Worm (Caenorhabditis elegans) whole organism, mixed stage, embryonic: ENCODE results near the gene pkn-1.

Experiments
- M03D4.4 ChIP-seq: sonication (generic microtip); optimal IDR thresholded peaks from 2 replicates; lab custom pipeline; 2017; ENCODE audit warnings: mild to moderate bottlenecking, missing genetic modification characterization, missing compliant biosample characterization
- bed-3 ChIP-seq: fragments of 200-800 bp; sonication (Bioruptor generic); optimal IDR thresholded peaks from 3 replicates; lab custom pipeline; 2018; ENCODE audit warnings: mild to moderate bottlenecking, missing genetic modification characterization, moderate library complexity, missing compliant biosample characterization
- blmp-1 ChIP-seq: fragments of 150-350 bp; optimal IDR thresholded peaks from 2 replicates; lab custom pipeline; 2014; ENCODE audit warnings: missing biosample characterization, missing genetic modification characterization
- ceh-43 ChIP-seq: fragments of 200-800 bp; sonication (Bioruptor generic); optimal IDR thresholded peaks from 2 replicates; lab custom pipeline; 2018; ENCODE audit warnings: mild to moderate bottlenecking, missing genetic modification characterization, moderate library complexity, missing compliant biosample characterization
- ceh-83 ChIP-seq: fragments of 200-800 bp; sonication (Bioruptor generic); optimal IDR thresholded peaks from 2 replicates; lab custom pipeline; 2018; ENCODE audit warnings: mild to moderate bottlenecking, missing genetic modification characterization, missing compliant biosample characterization
- ces-1 ChIP-seq: fragments of 150-350 bp; optimal IDR thresholded peaks from 2 replicates; lab custom pipeline; 2014; ENCODE audit warnings: missing biosample characterization, missing genetic modification reagents, missing genetic modification characterization
- cnd-1 ChIP-seq: fragments of 200-800 bp; sonication (Bioruptor generic); optimal IDR thresholded peaks from 2 replicates; lab custom pipeline; 2018; ENCODE audit warnings: mild to moderate bottlenecking, missing genetic modification characterization, missing compliant biosample characterization
- drap-1 ChIP-seq: fragments of 200-800 bp; sonication (Bioruptor generic); optimal IDR thresholded peaks from 3 replicates; lab custom pipeline; 2018; ENCODE audit warnings: mild to moderate bottlenecking, missing genetic modification characterization, missing compliant biosample characterization
- elt-1 ChIP-seq: sonication (generic microtip); optimal IDR thresholded peaks from 2 replicates; lab custom pipeline; 2017; ENCODE audit warnings: missing genetic modification characterization, mild to moderate bottlenecking, missing compliant biosample characterization, antibody characterized with exemption, moderate library complexity, borderline replicate concordance; ENCODE audit not compliant: insufficient read depth
- flh-1 ChIP-seq: fragments of 200-800 bp; sonication (Bioruptor generic); optimal IDR thresholded peaks from 2 replicates; lab custom pipeline; 2018; ENCODE audit warnings: mild to moderate bottlenecking, missing genetic modification characterization, moderate library complexity, missing compliant biosample characterization
- ham-2 ChIP-seq: fragments of 200-800 bp; sonication (Bioruptor generic); optimal IDR thresholded peaks from 2 replicates; lab custom pipeline; 2018; ENCODE audit warnings: mild to moderate bottlenecking, missing genetic modification characterization, missing compliant biosample characterization
- hlh-1 ChIP-seq: fragments of 150-350 bp; optimal IDR thresholded peaks from 2 replicates; lab custom pipeline; 2014; ENCODE audit warnings: missing biosample characterization, missing genetic modification reagents, missing genetic modification characterization
- lin-13 ChIP-seq: fragments of 150-350 bp; optimal IDR thresholded peaks from 2 replicates; lab custom pipeline; 2014; ENCODE audit warnings: missing biosample characterization, missing genetic modification characterization
- lin-32 ChIP-seq: fragments of 200-800 bp; sonication (Bioruptor generic); optimal IDR thresholded peaks from 2 replicates; lab custom pipeline; 2018; ENCODE audit warnings: mild to moderate bottlenecking, missing genetic modification characterization, missing compliant biosample characterization
- mab-5 ChIP-seq: fragments of 150-350 bp; optimal IDR thresholded peaks from 2 replicates; lab custom pipeline; 2014; ENCODE audit warnings: missing biosample characterization, missing genetic modification characterization
- mep-1 ChIP-seq: fragments of 150-350 bp; optimal IDR thresholded peaks from 2 replicates; lab custom pipeline; 2017; ENCODE audit warnings: missing biosample characterization, missing genetic modification reagents, missing genetic modification characterization, inconsistent platforms
- mls-2 ChIP-seq: sonication (generic microtip); optimal IDR thresholded peaks from 2 replicates; lab custom pipeline; 2016; ENCODE audit warnings: mild to moderate bottlenecking, missing genetic modification characterization, moderate library complexity, missing compliant biosample characterization
- nhr-12 ChIP-seq: fragments of 150-350 bp; optimal IDR thresholded peaks from 2 replicates; lab custom pipeline; 2014; ENCODE audit warnings: missing biosample characterization, missing genetic modification characterization
- nhr-2 ChIP-seq: fragments of 150-350 bp; optimal IDR thresholded peaks from 2 replicates; lab custom pipeline; 2014; ENCODE audit warnings: missing biosample characterization, missing genetic modification characterization
- nhr-237 ChIP-seq: fragments of 150-350 bp; optimal IDR thresholded peaks from 2 replicates; lab custom pipeline; 2014; ENCODE audit warnings: missing biosample characterization, missing genetic modification characterization
- nhr-28 ChIP-seq: fragments of 150-350 bp; optimal IDR thresholded peaks from 2 replicates; lab custom pipeline; 2014; ENCODE audit warnings: missing biosample characterization, missing genetic modification characterization
- nhr-76 ChIP-seq: sonication (generic microtip); optimal IDR thresholded peaks from 2 replicates; lab custom pipeline; 2017; ENCODE audit warnings: missing biosample characterization, missing genetic modification characterization
- pha-4 ChIP-seq: fragments of 150-350 bp; optimal IDR thresholded peaks from 2 replicates; lab custom pipeline; 2018; ENCODE audit warnings: missing biosample characterization, missing genetic modification reagents, missing genetic modification characterization
- sem-2 ChIP-seq: fragments of 200-800 bp; sonication (Bioruptor generic); optimal IDR thresholded peaks from 2 replicates; lab custom pipeline; 2018; ENCODE audit warnings: mild to moderate bottlenecking, missing genetic modification characterization, missing compliant biosample characterization
- snpc-4 ChIP-seq: fragments of 150-350 bp; optimal IDR thresholded peaks from 2 replicates; lab custom pipeline; 2014; ENCODE audit warnings: missing biosample characterization, missing genetic modification characterization
- sptf-1 ChIP-seq: sonication (generic microtip); optimal IDR thresholded peaks from 2 replicates; lab custom pipeline; 2017; ENCODE audit warnings: mild to moderate bottlenecking, missing genetic modification characterization, moderate library complexity, missing compliant biosample characterization
- tbx-8 ChIP-seq: fragments of 200-800 bp; sonication (Bioruptor generic); optimal IDR thresholded peaks from 2 replicates; lab custom pipeline; 2018; ENCODE audit warnings: mild to moderate bottlenecking, missing genetic modification characterization, moderate library complexity, missing compliant biosample characterization
- zip-8 ChIP-seq: fragments of 150-350 bp; optimal IDR thresholded peaks from 2 replicates; lab custom pipeline; 2014; ENCODE audit warnings: missing biosample characterization, missing genetic modification characterization
- ztf-11 ChIP-seq: fragments of 150-350 bp; optimal IDR thresholded peaks from 2 replicates; lab custom pipeline; 2014; ENCODE audit warnings: missing biosample characterization, missing genetic modification characterization

pkn-1 gene

DNA sequence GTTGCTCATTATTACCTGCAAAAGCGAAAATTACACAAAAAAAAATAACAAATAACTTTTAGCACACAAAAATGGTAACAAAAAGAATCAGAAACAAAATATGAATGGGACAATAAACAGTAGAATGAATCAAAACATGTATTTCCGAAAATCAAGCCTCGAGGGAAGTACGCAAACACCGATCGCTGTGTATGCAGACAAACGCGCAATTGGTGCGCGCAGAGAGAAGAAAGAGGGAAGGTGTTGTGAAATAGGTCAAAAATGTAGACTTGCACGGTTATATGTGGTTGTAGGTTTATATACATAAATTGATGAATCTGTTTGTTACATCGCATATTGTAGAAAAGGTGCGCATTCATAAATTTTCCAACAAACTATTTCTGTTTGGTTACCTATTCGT lies 22.7 kb downstream of the pkn-1 start, which contains the start of gene cdk-11.2 (continued):
- TF ChIP-seq zip-8 (tag; lab: Kevin White, UChicago) (no peak), lin-32 (GFP tag; lab: Kevin White, UChicago) (no peak), nhr-237 (tag; lab: Kevin White, UChicago) (peak; percentile 31)

DNA sequence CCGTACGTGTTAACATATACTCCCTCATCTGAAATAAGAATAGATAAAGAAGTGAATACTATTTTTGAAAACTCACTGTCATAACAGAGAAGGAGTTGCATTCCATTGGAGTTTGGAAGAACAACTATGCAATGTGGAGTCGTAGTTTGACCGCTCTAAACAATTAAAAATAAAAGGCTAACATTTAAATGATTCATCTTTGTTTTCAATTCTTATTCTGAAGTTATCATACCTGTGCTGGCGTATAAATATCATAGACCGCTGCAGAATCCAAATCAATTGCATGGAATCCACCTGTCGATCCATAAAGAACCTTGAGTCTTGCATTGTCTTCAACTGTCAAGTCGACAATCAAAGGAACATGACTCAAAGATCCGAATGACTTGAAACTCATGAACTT lies 25.7 kb downstream of the pkn-1 start:
- TF ChIP-seq mls-2 (tag; lab: Kevin White, UChicago), result no peak
- no peak for TF ChIP-seq drap-1
- no peak for TF ChIP-seq sem-2 (GFP tag; lab: Kevin White, UChicago)
- TF ChIP-seq nhr-28 (tag; lab: Kevin White, UChicago), result no peak
- TF ChIP-seq nhr-237 (tag; lab: Kevin White, UChicago), result no peak
- TF ChIP-seq ztf-11, result no peak
- TF ChIP-seq bed-3 (GFP tag; lab: Kevin White, UChicago), result no peak

DNA sequence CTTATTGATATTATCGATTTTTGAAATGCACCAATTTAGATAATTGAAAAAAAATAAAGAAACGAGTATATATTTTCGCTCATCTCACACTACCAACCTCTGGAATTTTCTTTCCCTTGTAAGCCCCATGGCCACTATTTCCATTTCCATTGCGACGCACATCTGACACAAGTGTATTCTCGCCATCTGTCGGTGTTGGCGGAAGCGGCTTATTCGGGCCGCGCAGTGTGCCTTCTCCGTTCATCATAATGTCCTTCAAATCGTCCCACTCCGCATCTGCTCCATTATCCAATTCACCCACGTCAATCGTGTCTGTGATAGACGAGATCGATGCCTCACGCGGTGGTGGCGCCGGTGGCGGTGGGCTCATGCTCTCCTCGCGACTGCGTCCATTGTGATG lies 27.7 kb downstream of the pkn-1 start:
- TF ChIP-seq mls-2 (tag; lab: Kevin White, UChicago) (no peak), cnd-1 (peak; percentile 73), sptf-1 (tag; lab: Kevin White, UChicago) (no peak), lin-32 (GFP tag; lab: Kevin White, UChicago) (peak; percentile 72)

DNA sequence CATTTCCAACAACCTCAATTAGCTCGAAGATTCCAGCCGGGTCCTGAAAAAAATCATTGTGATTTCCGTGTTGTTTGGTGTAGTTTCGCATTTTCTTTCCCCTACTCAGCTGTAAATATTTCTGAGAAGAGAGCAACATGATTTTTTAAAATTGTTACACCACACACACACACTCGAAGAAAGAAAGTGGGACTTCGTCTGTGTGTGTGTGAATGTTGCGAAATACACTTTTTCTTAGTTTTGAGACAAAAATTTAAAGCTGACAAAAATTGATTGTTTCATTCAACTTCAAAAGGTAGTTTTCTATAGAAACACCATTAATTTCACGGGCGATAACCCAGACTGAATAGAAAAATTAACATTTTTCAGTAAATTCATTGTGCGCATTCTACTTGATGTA lies 31.1 kb downstream of the pkn-1 start:
- TF ChIP-seq nhr-237 (tag; lab: Kevin White, UChicago), result no peak
- TF ChIP-seq ceh-43, result no peak
- no peak for TF ChIP-seq M03D4.4 (tag; lab: Kevin White, UChicago)
- TF ChIP-seq lin-32 (GFP tag; lab: Kevin White, UChicago), result no peak
- no peak for TF ChIP-seq ham-2
- no peak for TF ChIP-seq hlh-1 (tag; lab: Kevin White, UChicago)
- no peak for TF ChIP-seq ces-1 (GFP tag; lab: Kevin White, UChicago)
- no peak for TF ChIP-seq ceh-83 (GFP tag; lab: Kevin White, UChicago)
- TF ChIP-seq drap-1, result no peak
- no peak for TF ChIP-seq snpc-4 (tag; lab: Kevin White, UChicago)
- TF ChIP-seq zip-8 (tag; lab: Kevin White, UChicago), result no peak
- TF ChIP-seq flh-1, result no peak
- TF ChIP-seq cnd-1, result no peak
- no peak for TF ChIP-seq elt-1 (tag; lab: Kevin White, UChicago)
- no peak for TF ChIP-seq nhr-12 (tag; lab: Kevin White, UChicago)
- TF ChIP-seq lin-13 (tag; lab: Kevin White, UChicago), result no peak
- no peak for TF ChIP-seq bed-3 (GFP tag; lab: Kevin White, UChicago)
- TF ChIP-seq tbx-8, result no peak

DNA sequence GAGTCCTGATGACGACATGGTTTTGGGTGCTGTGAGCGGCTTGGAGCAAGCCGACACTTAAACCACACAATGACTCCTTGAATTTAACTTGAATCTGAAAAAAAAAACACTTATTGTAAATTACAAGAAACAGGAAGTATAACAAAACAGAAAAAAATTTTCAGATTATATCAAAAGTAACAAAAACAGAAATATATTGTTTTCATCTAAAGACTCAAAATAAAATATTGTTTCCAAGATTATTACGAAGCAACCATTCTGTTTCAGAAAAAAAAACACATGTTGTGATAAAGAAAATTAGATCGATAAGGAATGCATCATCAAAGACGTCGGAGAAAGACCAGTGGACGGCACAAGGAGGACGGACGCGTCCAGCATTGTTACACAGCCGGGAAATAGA lies 31.5 kb downstream of the pkn-1 start, which contains the start of gene mig-15:
Gene mig-15 (minus strand): TSS at position 101 of the 400 bp plus-strand sequence.
- TF ChIP-seq mab-5 (tag; lab: Kevin White, UChicago) (no peak), tbx-8 (no peak), nhr-12 (tag; lab: Kevin White, UChicago) (no peak), ham-2 (no peak), pha-4 (tag; lab: Kevin White, UChicago) (no peak)
- TF ChIP-seq, all 35 proteins: peak for 0

DNA sequence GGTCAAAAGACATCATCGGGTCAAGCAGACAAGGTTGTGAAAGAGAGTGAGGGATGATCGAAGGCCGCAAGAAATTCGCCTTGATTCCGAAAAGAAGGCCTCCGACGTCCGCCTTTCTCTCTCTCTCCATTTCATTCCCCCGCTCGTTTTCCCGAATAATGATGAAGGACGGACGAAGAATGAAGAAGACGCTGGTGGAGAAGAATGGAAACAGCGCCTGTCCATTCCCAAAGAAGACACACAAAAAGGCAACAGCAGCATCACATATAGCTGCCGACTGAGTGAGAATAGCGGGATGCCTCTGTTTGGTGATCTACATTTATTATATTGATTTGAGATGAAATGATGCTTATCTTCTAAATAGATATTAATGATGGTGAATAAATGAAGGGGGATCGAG lies 32.2 kb downstream of the pkn-1 start:
- TF ChIP-seq snpc-4 (tag; lab: Kevin White, UChicago) (no peak), ham-2 (peak; percentile 70), blmp-1 (tag; lab: Kevin White, UChicago) (peak; percentile 16)

DNA sequence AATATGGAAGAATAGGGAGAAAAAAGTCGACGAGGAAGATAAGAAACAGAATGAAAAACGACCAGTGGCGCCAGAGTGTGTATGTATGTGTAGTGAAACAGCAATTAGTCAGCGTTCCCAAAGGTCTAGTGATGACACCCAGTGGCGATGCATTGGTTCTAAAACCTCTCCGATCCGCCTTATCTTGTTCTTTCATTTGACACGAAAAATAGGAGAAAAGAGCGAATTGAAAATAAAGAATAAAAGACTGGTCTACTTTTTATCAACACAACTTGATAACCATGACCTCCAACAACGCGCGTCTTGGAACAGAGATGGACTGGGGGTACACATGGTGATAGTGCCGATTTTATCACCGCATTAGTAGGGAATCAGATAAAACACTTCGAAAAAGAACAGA lies 33.8 kb downstream of the pkn-1 start:
- peak; percentile 56 for TF ChIP-seq elt-1 (tag; lab: Kevin White, UChicago)
- no peak for TF ChIP-seq nhr-2
- TF ChIP-seq nhr-76 (tag; lab: Kevin White, UChicago), result no peak
- TF ChIP-seq mep-1, result no peak
- no peak for TF ChIP-seq bed-3 (GFP tag; lab: Kevin White, UChicago)
- TF ChIP-seq tbx-8, result no peak
